Worm (Caenorhabditis elegans) whole organism, L1 larva: ENCODE measurements around the gene K02D10.8.

Experiments used
- C16A3.4 ChIP-seq: fragments of 150-350 bp; optimal IDR thresholded peaks from 2 replicates; lab custom pipeline; 2014; ENCODE audit warnings: missing biosample characterization, missing genetic modification characterization
- Y116A8C.19 ChIP-seq: sonication (generic microtip); optimal IDR thresholded peaks from 2 replicates; lab custom pipeline; 2016; ENCODE audit warnings: missing compliant biosample characterization, missing genetic modification characterization, borderline replicate concordance
- aly-2 ChIP-seq: fragments of 150-350 bp; optimal IDR thresholded peaks from 2 replicates; lab custom pipeline; 2014; ENCODE audit warnings: missing biosample characterization, missing genetic modification characterization
- ceh-8 ChIP-seq: fragments of 200-800 bp; sonication (Bioruptor generic); optimal IDR thresholded peaks from 2 replicates; lab custom pipeline; 2018; ENCODE audit warnings: mild to moderate bottlenecking, missing genetic modification characterization, moderate library complexity, missing compliant biosample characterization
- ceh-82 ChIP-seq, 3 experiments: fragments of 150-350 bp in 1 of 3; sonication (generic microtip) in 2 of 3; optimal IDR thresholded peaks; 2 replicates each; lab custom pipeline; 2014 to 2017; ENCODE audit warnings: missing biosample characterization in 3 of 3, missing genetic modification characterization in 3 of 3
- dpl-1 ChIP-seq, 3 experiments: fragments of 150-350 bp in 2 of 3; sonication (generic microtip) in 1 of 3; optimal IDR thresholded peaks; 2 replicates each; lab custom pipeline; 2014 to 2017; ENCODE audit warnings: missing biosample characterization in 3 of 3, missing genetic modification characterization in 3 of 3, missing genetic modification reagents in 3 of 3
- efl-1 ChIP-seq, 4 experiments: fragments of 150-350 bp; optimal IDR thresholded peaks in 3 of 4; peaks in 1 of 4; 1 replicate in 1 of 4; 2 replicates in 3 of 4; lab custom pipeline; 2014; ENCODE audit warnings: missing biosample characterization in 2 of 4, missing genetic modification characterization in 2 of 4, missing genetic modification reagents in 2 of 4
- efl-3 ChIP-seq: fragments of 200-800 bp; sonication (Bioruptor generic); optimal IDR thresholded peaks from 2 replicates; lab custom pipeline; 2018; ENCODE audit warnings: mild to moderate bottlenecking, missing genetic modification characterization, missing compliant biosample characterization
- egl-13 ChIP-seq: sonication (generic microtip); optimal IDR thresholded peaks from 2 replicates; lab custom pipeline; 2016; ENCODE audit warnings: missing genotype, missing genetic modification reagents, missing genetic modification characterization, missing compliant biosample characterization
- egl-27 ChIP-seq, 2 experiments: fragments of 150-350 bp in 1 of 2; sonication (generic microtip); optimal IDR thresholded peaks; 3 replicates each; lab custom pipeline; 2017 to 2018; ENCODE audit warnings: missing biosample characterization in 2 of 2, missing genetic modification characterization in 2 of 2, missing genetic modification reagents in 2 of 2
- elt-2 ChIP-seq: sonication (generic microtip); optimal IDR thresholded peaks from 2 replicates; lab custom pipeline; 2016; ENCODE audit warnings: missing genetic modification characterization, mild to moderate bottlenecking, inconsistent platforms, missing compliant biosample characterization, missing genetic modification reagents
- fkh-10 ChIP-seq: sonication (generic microtip); optimal IDR thresholded peaks from 2 replicates; lab custom pipeline; 2017; ENCODE audit warnings: missing biosample characterization, missing genetic modification reagents, missing genetic modification characterization
- fkh-8 ChIP-seq: sonication (generic microtip); optimal IDR thresholded peaks from 2 replicates; lab custom pipeline; 2016; ENCODE audit warnings: mild to moderate bottlenecking, missing genetic modification characterization, missing compliant biosample characterization
- grh-1 ChIP-seq: fragments of 200-800 bp; sonication (Bioruptor generic); IDR thresholded peaks from 2 replicates; pipeline ENCODE4 v1.3.6; 2022; ENCODE audit warnings: missing genetic modification reagents, missing genetic modification characterization, missing compliant biosample characterization
- hlh-17 ChIP-seq: fragments of 200-800 bp; sonication (Bioruptor generic); optimal IDR thresholded peaks from 2 replicates; lab custom pipeline; 2018; ENCODE audit warnings: missing genetic modification characterization, mild to moderate bottlenecking, missing compliant biosample characterization, moderate library complexity, borderline replicate concordance
- hlh-4 ChIP-seq: sonication (generic microtip); optimal IDR thresholded peaks from 2 replicates; lab custom pipeline; 2016; ENCODE audit warnings: mild to moderate bottlenecking, missing genetic modification characterization, missing compliant biosample characterization
- hpl-2 ChIP-seq: fragments of 150-350 bp; optimal IDR thresholded peaks from 2 replicates; lab custom pipeline; 2014; ENCODE audit warnings: missing biosample characterization, missing genetic modification reagents, missing genetic modification characterization
- isw-1 ChIP-seq: fragments of 200-800 bp; sonication (Bioruptor generic); IDR thresholded peaks from 2 replicates; pipeline ENCODE4 v1.3.6; 2022; ENCODE audit warnings: missing genetic modification characterization, missing compliant biosample characterization
- lin-14 ChIP-seq: fragments of 200-800 bp; sonication (Bioruptor generic); optimal IDR thresholded peaks from 2 replicates; lab custom pipeline; 2018; ENCODE audit warnings: mild to moderate bottlenecking, missing genetic modification characterization, moderate library complexity, missing compliant biosample characterization
- lin-15B ChIP-seq: fragments of 150-350 bp; sonication (generic microtip); optimal IDR thresholded peaks from 3 replicates; lab custom pipeline; 2014; ENCODE audit warnings: missing biosample characterization, missing genetic modification characterization
- lin-39 ChIP-seq: fragments of 150-350 bp; optimal IDR thresholded peaks from 2 replicates; lab custom pipeline; 2014; ENCODE audit warnings: missing biosample characterization, missing genetic modification reagents, missing genetic modification characterization
- mab-9 ChIP-seq: fragments of 200-800 bp; sonication (Bioruptor generic); IDR thresholded peaks from 2 replicates; pipeline ENCODE4 v1.3.6; 2022; ENCODE audit warnings: missing genetic modification reagents, missing genetic modification characterization, missing compliant biosample characterization
- mdl-1 ChIP-seq, 2 experiments: fragments of 150-350 bp; optimal IDR thresholded peaks; 2 replicates each; lab custom pipeline; 2014 to 2017; ENCODE audit warnings: missing biosample characterization in 2 of 2, missing genetic modification characterization in 2 of 2, inconsistent platforms in 1 of 2
- nhr-11 ChIP-seq: fragments of 150-350 bp; optimal IDR thresholded peaks from 2 replicates; lab custom pipeline; 2014; ENCODE audit warnings: missing biosample characterization, missing genetic modification characterization
- nhr-12 ChIP-seq: sonication (generic microtip); optimal IDR thresholded peaks from 2 replicates; lab custom pipeline; 2017; ENCODE audit warnings: missing biosample characterization, missing genetic modification characterization
- nhr-19 ChIP-seq: fragments of 200-800 bp; sonication (Bioruptor generic); conservative IDR thresholded peaks from 2 replicates; pipeline ENCODE4 v1.3.6; 2022; ENCODE audit warnings: missing genetic modification characterization, missing compliant biosample characterization
- nhr-20 ChIP-seq: sonication (generic microtip); optimal IDR thresholded peaks from 2 replicates; lab custom pipeline; 2016; ENCODE audit warnings: mild to moderate bottlenecking, missing genetic modification characterization, missing compliant biosample characterization
- nhr-237 ChIP-seq: fragments of 150-350 bp; optimal IDR thresholded peaks from 2 replicates; lab custom pipeline; 2014; ENCODE audit warnings: missing biosample characterization, missing genetic modification characterization
- nhr-28 ChIP-seq: fragments of 150-350 bp; optimal IDR thresholded peaks from 2 replicates; lab custom pipeline; 2014; ENCODE audit warnings: missing biosample characterization, missing genetic modification characterization
- nhr-76 ChIP-seq: sonication (generic microtip); optimal IDR thresholded peaks from 2 replicates; lab custom pipeline; 2017; ENCODE audit warnings: missing biosample characterization, missing genetic modification characterization
- nhr-77 ChIP-seq: fragments of 150-350 bp; optimal IDR thresholded peaks from 2 replicates; lab custom pipeline; 2014; ENCODE audit warnings: missing biosample characterization, missing genetic modification characterization
- nhr-85 ChIP-seq: sonication (generic microtip); peaks from one replicate; lab custom pipeline; 2016; ENCODE audit warnings: missing genetic modification characterization, inconsistent platforms, missing compliant biosample characterization
- rnt-1 ChIP-seq: sonication (generic microtip); optimal IDR thresholded peaks from 2 replicates; lab custom pipeline; 2016; ENCODE audit warnings: mild to moderate bottlenecking, missing genetic modification characterization, moderate library complexity, missing compliant biosample characterization
- skn-1 ChIP-seq: fragments of 150-350 bp; optimal IDR thresholded peaks from 2 replicates; lab custom pipeline; 2014; ENCODE audit warnings: missing biosample characterization, missing genetic modification characterization
- snu-23 ChIP-seq: sonication (generic microtip); optimal IDR thresholded peaks from 2 replicates; lab custom pipeline; 2016; ENCODE audit warnings: missing genetic modification characterization, missing compliant biosample characterization
- sptf-1 ChIP-seq: fragments of 150-350 bp; optimal IDR thresholded peaks from 2 replicates; lab custom pipeline; 2014; ENCODE audit warnings: missing biosample characterization, missing genetic modification characterization
- swsn-7 ChIP-seq: sonication (generic microtip); optimal IDR thresholded peaks from 2 replicates; lab custom pipeline; 2016; ENCODE audit warnings: missing genetic modification characterization, missing compliant biosample characterization
- tbx-2 ChIP-seq: sonication (generic microtip); optimal IDR thresholded peaks from 2 replicates; lab custom pipeline; 2016; ENCODE audit warnings: missing genetic modification characterization, missing compliant biosample characterization
- tlp-1 ChIP-seq: fragments of 150-350 bp; optimal IDR thresholded peaks from 2 replicates; lab custom pipeline; 2014; ENCODE audit warnings: missing biosample characterization, missing genetic modification characterization
- unc-130 ChIP-seq: fragments of 150-350 bp; optimal IDR thresholded peaks from 2 replicates; lab custom pipeline; 2017; ENCODE audit warnings: missing biosample characterization, missing genetic modification characterization, inconsistent platforms
- unc-98 ChIP-seq: fragments of 200-800 bp; sonication (Bioruptor generic); IDR thresholded peaks from 2 replicates; pipeline ENCODE4 v1.3.6; 2022; ENCODE audit warnings: missing genetic modification characterization, missing compliant biosample characterization
- vab-15 ChIP-seq: sonication (generic microtip); optimal IDR thresholded peaks from 2 replicates; lab custom pipeline; 2017; ENCODE audit warnings: missing genotype, mild to moderate bottlenecking, missing genetic modification characterization, missing compliant biosample characterization
- zag-1 ChIP-seq: fragments of 150-350 bp; optimal IDR thresholded peaks from 2 replicates; lab custom pipeline; 2014; ENCODE audit warnings: missing biosample characterization, missing genetic modification characterization
- zip-4 ChIP-seq: fragments of 200-800 bp; sonication (Bioruptor generic); optimal IDR thresholded peaks from 2 replicates; lab custom pipeline; 2018; ENCODE audit warnings: mild to moderate bottlenecking, missing genetic modification characterization, moderate library complexity, missing compliant biosample characterization
- ztf-11 ChIP-seq, 2 experiments: sonication (generic microtip); optimal IDR thresholded peaks; 2 replicates each; lab custom pipeline; 2016 to 2017; ENCODE audit warnings: missing genetic modification characterization in 2 of 2, missing biosample characterization in 1 of 2, missing compliant biosample characterization in 1 of 2
- ztf-4 ChIP-seq: fragments of 150-350 bp; optimal IDR thresholded peaks from 2 replicates; lab custom pipeline; 2014; ENCODE audit warnings: missing biosample characterization, missing genetic modification characterization

The K02D10.8 gene

DNA sequence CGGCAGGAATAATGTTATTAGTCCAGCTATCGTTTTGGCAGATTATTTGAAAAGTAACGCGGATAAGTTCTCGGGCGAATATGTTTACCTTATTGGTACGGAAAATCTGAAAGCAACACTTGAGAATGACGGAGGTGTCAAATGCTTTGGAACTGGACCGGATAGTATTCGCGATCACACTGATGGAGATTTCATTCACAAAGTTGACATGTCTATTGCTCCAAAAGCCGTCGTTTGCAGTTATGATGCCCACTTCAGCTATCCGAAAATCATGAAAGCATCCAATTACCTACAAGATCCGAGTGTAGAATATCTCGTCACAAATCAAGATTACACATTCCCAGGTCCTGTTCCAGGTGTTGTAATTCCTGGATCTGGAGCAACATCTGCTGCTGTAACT, 12.8 kb upstream of the K02D10.8 start:
- TF ChIP-seq efl-1 (optimal IDR thresholded peaks at IDR 0.05; lab: Kevin White, UChicago) = no peak
- TF ChIP-seq efl-1 (GFP tag; optimal IDR thresholded peaks at IDR 0.05 in 1 of 2; lab: Kevin White, UChicago) = peak in 1 of 2 experiments; percentile 37
- TF ChIP-seq mab-9 (GFP tag; lab: Robert Waterston, UW) = no peak

DNA sequence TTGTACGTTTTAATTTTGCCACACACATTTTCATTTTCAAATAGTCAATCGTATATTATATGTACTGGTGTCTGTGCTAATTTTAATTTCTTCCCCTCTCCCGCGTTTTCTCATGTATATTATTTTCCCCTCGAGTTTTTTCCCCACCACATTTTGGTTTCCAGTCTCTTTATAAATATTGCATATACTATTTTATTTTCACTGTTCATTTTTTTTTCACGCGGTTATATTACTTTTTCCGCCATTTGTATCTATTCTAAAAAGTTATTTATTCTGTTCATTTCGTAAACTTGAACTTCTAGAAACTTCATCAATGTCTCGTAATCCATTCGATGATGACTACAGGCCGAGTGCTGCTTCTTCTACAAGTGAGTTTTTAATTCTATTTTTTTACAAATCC, 10.2 kb upstream of the K02D10.8 start, which contains the start of gene snap-29:
Gene snap-29, plus strand, starts transcription at position 301 of the 400 bp plus-strand sequence.
- TF ChIP-seq nhr-85 (tag; lab: Kevin White, UChicago) (no peak), ceh-8 (GFP tag; lab: Kevin White, UChicago) (no peak), snu-23 (GFP tag; lab: Kevin White, UChicago) (no peak), sptf-1 (no peak), rnt-1 (tag; lab: Kevin White, UChicago) (no peak), fkh-10 (no peak), swsn-7 (no peak), skn-1 (tag; lab: Kevin White, UChicago) (no peak), fkh-8 (tag; lab: Kevin White, UChicago) (no peak), hlh-4 (tag; lab: Kevin White, UChicago) (no peak), ztf-4 (tag; lab: Kevin White, UChicago) (no peak), zag-1 (tag; lab: Kevin White, UChicago) (no peak), aly-2 (no peak), hpl-2 (GFP tag; lab: Kevin White, UChicago) (no peak), lin-39 (tag; lab: Kevin White, UChicago) (no peak), nhr-237 (no peak)

DNA sequence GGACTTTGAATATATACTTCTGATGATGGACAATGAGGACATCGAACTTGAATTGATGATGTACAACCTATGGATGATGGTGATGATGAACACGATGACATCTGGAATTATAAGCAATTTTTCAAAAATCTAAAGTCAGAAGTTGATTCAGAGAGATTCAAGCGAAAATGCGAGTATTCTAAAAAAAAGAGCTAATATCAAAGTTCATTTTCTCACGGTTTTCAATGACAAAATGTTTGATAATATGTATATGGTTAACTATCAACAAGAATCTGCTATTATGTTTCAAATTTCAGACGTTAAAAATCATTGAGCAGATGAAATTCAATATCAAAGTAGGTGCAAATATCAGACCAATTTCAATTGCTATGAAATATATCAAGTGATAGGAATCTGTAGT, 6.3 kb upstream of the K02D10.8 start, which contains the start of gene K02D10.4:
Gene K02D10.4, minus strand, starts transcription at position 101 of the 400 bp plus-strand sequence.
- TF ChIP-seq efl-3 (GFP tag; lab: Kevin White, UChicago) = no peak
- TF ChIP-seq nhr-76 = no peak
- no peak for TF ChIP-seq nhr-20
- no peak for TF ChIP-seq C16A3.4 (tag; lab: Kevin White, UChicago)
- TF ChIP-seq tbx-2 = no peak
- no peak for TF ChIP-seq dpl-1 (GFP tag; optimal IDR thresholded peaks at IDR 0.05; lab: Kevin White, UChicago)

DNA sequence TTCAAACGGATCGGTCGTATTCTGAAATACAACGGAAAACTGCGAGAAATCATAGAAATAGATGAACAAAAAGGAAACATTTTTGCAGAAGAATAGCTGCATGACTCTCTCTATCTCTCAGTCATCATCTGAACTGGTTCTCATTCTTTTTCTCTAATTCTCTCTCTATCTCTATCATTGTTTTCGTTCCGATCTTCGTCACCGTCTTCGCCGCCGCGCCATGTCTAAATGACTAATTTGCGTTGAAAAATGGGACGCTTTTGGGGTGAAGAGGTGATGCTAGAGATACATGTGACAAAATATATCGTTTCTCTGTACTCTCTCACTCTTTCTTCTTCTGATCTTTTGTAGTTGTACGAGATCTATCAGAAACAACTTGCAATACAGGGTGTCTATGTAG, 5.7 kb upstream of the K02D10.8 start:
- TF ChIP-seq egl-27 (tag; optimal IDR thresholded peaks at IDR 0.05; lab: Kevin White, UChicago) (no peak), nhr-12 (tag; lab: Kevin White, UChicago) (no peak), ceh-82 (tag; optimal IDR thresholded peaks at IDR 0.05; lab: Kevin White, UChicago) (peak in 1 of 3 experiments; percentile 20), hpl-2 (GFP tag; lab: Kevin White, UChicago) (no peak), lin-14 (GFP tag; lab: Kevin White, UChicago) (peak; percentile 89), efl-1 (optimal IDR thresholded peaks at IDR 0.05; lab: Kevin White, UChicago) (peak; percentile 5 to 33), efl-1 (GFP tag; optimal IDR thresholded peaks at IDR 0.05 in 1 of 2; lab: Kevin White, UChicago) (peak; percentile 20 to 86), nhr-28 (tag; lab: Kevin White, UChicago) (no peak), lin-39 (tag; lab: Kevin White, UChicago) (no peak), nhr-85 (tag; lab: Kevin White, UChicago) (peak; percentile 97), unc-130 (tag; lab: Kevin White, UChicago) (no peak), mdl-1 (tag; optimal IDR thresholded peaks at IDR 0.05; lab: Kevin White, UChicago) (peak in 1 of 2 experiments; percentile 84), hlh-17 (GFP tag; lab: Kevin White, UChicago) (no peak), sptf-1 (no peak), nhr-11 (tag; lab: Kevin White, UChicago) (no peak), ceh-8 (GFP tag; lab: Kevin White, UChicago) (no peak), egl-13 (tag; lab: Kevin White, UChicago) (no peak), nhr-77 (tag; lab: Kevin White, UChicago) (no peak), isw-1 (GFP tag; lab: Robert Waterston, UW) (no peak), nhr-19 (peak; percentile 53), zip-4 (GFP tag; lab: Kevin White, UChicago) (no peak), grh-1 (GFP tag; lab: Robert Waterston, UW) (peak; percentile 87), fkh-8 (tag; lab: Kevin White, UChicago) (no peak), zag-1 (tag; lab: Kevin White, UChicago) (no peak), ztf-11 (tag; optimal IDR thresholded peaks at IDR 0.05; lab: Kevin White, UChicago) (no peak), lin-15B (tag; lab: Kevin White, UChicago) (no peak), efl-3 (GFP tag; lab: Kevin White, UChicago) (no peak), vab-15 (no peak), tlp-1 (no peak), unc-98 (GFP tag; lab: Robert Waterston, UW) (no peak), elt-2 (tag; lab: Kevin White, UChicago) (no peak), Y116A8C.19 (tag; lab: Kevin White, UChicago) (no peak)
